Worm (Caenorhabditis elegans) whole organism, midembryonic: ENCODE data around the gene Y43F8B.18.

Experiments used
- T22C8.4 ChIP-seq: fragments of 200-800 bp; sonication (Bioruptor generic); IDR thresholded peaks from 2 replicates; pipeline ENCODE4 v1.3.6; 2022; ENCODE audit warnings: missing genetic modification characterization, missing compliant biosample characterization
- cog-1 ChIP-seq: sonication (generic microtip); optimal IDR thresholded peaks from 2 replicates; lab custom pipeline; 2016; ENCODE audit warnings: missing genetic modification characterization, missing compliant biosample characterization
- flt-1 ChIP-seq: fragments of 200-800 bp; sonication (Bioruptor generic); IDR thresholded peaks from 2 replicates; pipeline ENCODE4 v1.3.6; 2022; ENCODE audit warnings: missing genetic modification characterization, missing compliant biosample characterization
- klf-2 ChIP-seq: fragments of 200-800 bp; sonication (Bioruptor generic); conservative IDR thresholded peaks from 2 replicates; pipeline ENCODE4 v1.3.6; 2022; ENCODE audit warnings: missing genetic modification reagents, missing genetic modification characterization, missing compliant biosample characterization
- med-1 ChIP-seq: sonication (generic microtip); optimal IDR thresholded peaks from 2 replicates; lab custom pipeline; 2017; ENCODE audit warnings: missing genetic modification characterization, mild to moderate bottlenecking, missing compliant biosample characterization, antibody characterized with exemption, missing genetic modification reagents; ENCODE audit not compliant: insufficient read depth
- ref-1 ChIP-seq: fragments of 200-800 bp; sonication (Bioruptor generic); conservative IDR thresholded peaks from 2 replicates; pipeline ENCODE4 v1.3.6; 2022; ENCODE audit warnings: missing genetic modification reagents, missing genetic modification characterization, missing compliant biosample characterization
- tab-1 ChIP-seq: fragments of 200-800 bp; sonication (Bioruptor generic); IDR thresholded peaks from 2 replicates; pipeline ENCODE4 v1.3.6; 2022; ENCODE audit warnings: missing genetic modification characterization, missing compliant biosample characterization
- ztf-23 ChIP-seq: fragments of 200-800 bp; sonication (Bioruptor generic); IDR thresholded peaks from 2 replicates; pipeline ENCODE4 v1.3.6; 2022; ENCODE audit warnings: missing genetic modification reagents, missing genetic modification characterization, missing compliant biosample characterization
- ztf-29 ChIP-seq: fragments of 200-800 bp; sonication (Bioruptor generic); IDR thresholded peaks from 2 replicates; pipeline ENCODE4 v1.3.6; 2022; ENCODE audit warnings: missing genetic modification reagents, missing genetic modification characterization, missing compliant biosample characterization

Gene Y43F8B.18

DNA sequence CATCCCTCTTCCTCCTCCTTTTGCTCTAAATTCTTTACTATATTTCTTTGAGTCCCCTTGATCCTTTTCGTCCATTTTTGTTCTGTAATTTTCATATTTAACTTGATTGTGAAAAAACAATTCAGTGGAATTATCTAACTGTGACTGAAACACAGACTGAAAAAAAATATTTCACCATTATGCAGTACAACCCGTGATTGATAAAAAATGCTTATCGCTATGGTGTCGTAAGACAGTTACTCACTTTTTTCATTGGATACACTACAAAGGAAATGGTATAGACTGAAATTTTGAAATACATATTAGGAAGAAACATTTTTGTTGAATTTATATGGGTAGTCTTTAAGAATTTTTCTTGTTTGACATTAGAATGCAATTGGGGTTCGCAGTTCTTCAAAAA, 18.2 kb upstream of the Y43F8B.18 start, which contains the start of gene Y43F8B.23:
Gene Y43F8B.23, minus strand, starts transcription at position 75 of the 400 bp plus-strand sequence.
- TF ChIP-seq ztf-23 (GFP tag; lab: Robert Waterston, UW) (no peak), cog-1 (tag; lab: Kevin White, UChicago) (no peak), flt-1 (GFP tag; lab: Robert Waterston, UW) (no peak), ref-1 (GFP tag; lab: Robert Waterston, UW) (no peak), T22C8.4 (GFP tag; lab: Robert Waterston, UW) (no peak)

DNA sequence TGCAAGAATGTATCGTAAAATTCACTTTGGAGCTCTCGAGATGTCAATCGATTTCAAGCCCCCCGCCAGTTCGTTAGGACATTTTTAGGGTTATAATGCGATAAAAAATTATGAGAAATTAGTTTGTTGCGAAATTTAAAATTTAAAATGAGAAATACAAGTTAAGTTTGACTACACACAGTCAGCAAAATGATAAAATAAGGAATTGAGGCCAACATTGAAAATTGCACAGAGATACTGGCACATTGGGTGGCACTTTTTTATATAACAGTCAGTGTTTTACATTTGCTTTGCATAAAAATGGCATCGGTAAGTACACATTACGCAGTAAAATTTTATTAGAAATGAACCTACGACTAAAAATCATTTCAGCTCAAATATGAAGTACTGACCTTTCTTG, 17.7 kb upstream of the Y43F8B.18 start, which contains the start of gene Y43F8B.12:
Gene Y43F8B.12, plus strand, starts transcription at position 301 of the 400 bp plus-strand sequence.
- TF ChIP-seq T22C8.4 (GFP tag; lab: Robert Waterston, UW) (no peak), ztf-23 (GFP tag; lab: Robert Waterston, UW) (no peak), flt-1 (GFP tag; lab: Robert Waterston, UW) (no peak), tab-1 (no peak), ref-1 (GFP tag; lab: Robert Waterston, UW) (no peak), cog-1 (tag; lab: Kevin White, UChicago) (no peak), klf-2 (GFP tag; lab: Robert Waterston, UW) (no peak), ztf-29 (GFP tag; lab: Robert Waterston, UW) (no peak), med-1 (GFP tag; lab: Kevin White, UChicago) (no peak)

DNA sequence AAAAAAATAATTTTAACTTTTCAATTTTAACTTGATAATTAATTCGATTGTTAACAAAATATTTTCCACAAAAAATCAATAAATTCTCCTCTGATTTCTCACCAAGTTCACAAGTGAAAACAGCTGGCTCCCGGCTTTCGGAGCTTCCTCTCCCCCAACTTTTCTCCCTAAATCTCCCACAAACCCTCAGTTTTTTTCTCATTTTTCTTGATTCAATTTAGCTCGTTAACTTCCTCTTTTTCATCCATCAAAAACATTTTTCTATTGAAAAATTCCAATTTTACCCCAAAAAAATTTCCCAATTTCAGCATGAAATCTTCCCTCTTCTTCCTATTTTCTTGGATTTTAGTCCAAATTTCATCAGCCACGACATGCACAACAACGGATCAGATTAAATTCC, 15.4 kb upstream of the Y43F8B.18 start, which contains the start of gene Y43F8B.11:
Gene Y43F8B.11, plus strand, starts transcription at position 301 of the 400 bp plus-strand sequence.
- TF ChIP-seq tab-1 (no peak), ref-1 (GFP tag; lab: Robert Waterston, UW) (no peak), T22C8.4 (GFP tag; lab: Robert Waterston, UW) (no peak), med-1 (GFP tag; lab: Kevin White, UChicago) (no peak), cog-1 (tag; lab: Kevin White, UChicago) (no peak), ztf-29 (GFP tag; lab: Robert Waterston, UW) (no peak), ztf-23 (GFP tag; lab: Robert Waterston, UW) (no peak), klf-2 (GFP tag; lab: Robert Waterston, UW) (no peak), flt-1 (GFP tag; lab: Robert Waterston, UW) (no peak)

DNA sequence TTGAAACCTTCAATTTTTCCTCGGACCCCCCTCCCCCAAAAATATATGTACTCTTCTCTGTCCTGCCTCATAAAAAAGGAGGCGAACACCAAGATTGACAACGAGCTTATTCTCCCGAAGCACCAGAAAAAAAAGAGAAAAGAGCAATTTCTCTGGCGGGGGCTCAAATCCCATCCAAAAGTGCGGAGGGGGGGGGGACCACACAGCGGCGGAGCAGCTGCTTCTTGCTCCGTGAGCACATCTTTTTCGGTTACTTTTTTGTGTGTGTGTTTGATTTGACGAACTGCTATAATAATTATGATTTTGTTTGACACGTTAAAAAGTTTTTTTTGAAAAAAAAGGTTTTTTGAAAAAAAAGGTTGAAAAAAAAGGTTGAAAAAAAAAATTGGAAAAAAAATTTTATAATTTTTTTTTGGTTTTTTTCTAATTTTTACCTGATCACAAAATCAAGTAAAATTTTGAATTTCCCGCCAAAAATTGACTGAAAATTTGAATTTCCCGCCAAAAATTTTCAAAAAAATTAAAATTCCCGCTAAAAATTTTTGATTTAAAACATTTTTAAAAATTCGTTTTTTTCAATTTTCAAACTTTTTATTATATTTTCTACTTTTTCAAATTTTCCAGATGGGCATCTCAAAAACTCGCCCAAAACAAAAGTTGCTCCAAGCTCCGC, 11.8 kb upstream of the Y43F8B.18 start, which contains the start of gene Y43F8B.10:
Gene Y43F8B.10, plus strand, starts transcription at position 623 of the 673 bp plus-strand sequence.
- TF ChIP-seq ztf-29 (GFP tag; lab: Robert Waterston, UW) (no peak), med-1 (GFP tag; lab: Kevin White, UChicago) (no peak), ztf-23 (GFP tag; lab: Robert Waterston, UW) (no peak), T22C8.4 (GFP tag; lab: Robert Waterston, UW) (no peak), klf-2 (GFP tag; lab: Robert Waterston, UW) (no peak), cog-1 (tag; lab: Kevin White, UChicago) (no peak), tab-1 (no peak), flt-1 (GFP tag; lab: Robert Waterston, UW) (no peak), ref-1 (GFP tag; lab: Robert Waterston, UW) (no peak)

DNA sequence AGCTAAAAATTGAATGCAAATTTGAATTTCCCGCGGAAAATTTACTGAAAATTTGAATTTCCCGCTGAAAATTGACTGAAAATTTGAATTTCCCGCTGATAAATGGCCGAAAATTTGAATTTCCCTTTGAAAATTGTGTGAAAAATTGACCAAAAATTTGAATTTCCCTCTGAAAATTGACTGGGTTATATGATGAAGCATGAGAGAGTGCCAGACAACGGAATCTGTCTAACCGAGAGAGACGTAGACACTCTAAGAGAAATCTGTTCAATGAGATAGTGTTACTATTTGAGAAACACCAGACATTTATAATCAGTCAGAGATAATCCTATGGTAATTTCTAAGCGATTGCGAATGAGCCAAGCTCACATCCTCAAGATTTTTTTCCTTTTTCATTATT, 8.5 kb upstream of the Y43F8B.18 start:
- no peak for TF ChIP-seq ref-1 (GFP tag; lab: Robert Waterston, UW)
- no peak for TF ChIP-seq ztf-23 (GFP tag; lab: Robert Waterston, UW)
- TF ChIP-seq T22C8.4 (GFP tag; lab: Robert Waterston, UW) = no peak
- no peak for TF ChIP-seq flt-1 (GFP tag; lab: Robert Waterston, UW)
- no peak for TF ChIP-seq ztf-29 (GFP tag; lab: Robert Waterston, UW)
- no peak for TF ChIP-seq tab-1
- no peak for TF ChIP-seq klf-2 (GFP tag; lab: Robert Waterston, UW)
- no peak for TF ChIP-seq med-1 (GFP tag; lab: Kevin White, UChicago)
- TF ChIP-seq cog-1 (tag; lab: Kevin White, UChicago) = no peak

DNA sequence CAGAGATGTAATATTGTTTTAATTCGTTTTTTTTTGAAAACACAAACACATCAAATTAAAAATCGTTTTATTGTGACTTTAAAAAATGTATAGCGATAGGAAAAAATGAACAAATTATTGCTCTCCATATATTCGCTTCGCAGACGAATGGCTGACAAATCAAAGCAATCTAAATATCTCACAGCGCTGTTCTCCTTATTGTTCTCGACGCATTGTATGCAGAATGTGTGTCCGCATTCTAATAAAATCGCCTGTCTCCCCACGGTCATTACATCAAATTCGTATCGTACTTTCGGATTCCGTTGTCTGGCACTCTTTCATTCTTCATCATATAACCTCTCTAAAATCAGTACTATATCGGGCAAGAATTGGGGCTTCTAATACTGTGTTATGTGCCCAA, 7.9 kb upstream of the Y43F8B.18 start, which contains the start of gene Y43F8B.9:
Gene Y43F8B.9, plus strand, starts transcription at position 301 of the 400 bp plus-strand sequence.
- no peak for TF ChIP-seq ztf-23 (GFP tag; lab: Robert Waterston, UW)
- no peak for TF ChIP-seq flt-1 (GFP tag; lab: Robert Waterston, UW)
- no peak for TF ChIP-seq ztf-29 (GFP tag; lab: Robert Waterston, UW)
- no peak for TF ChIP-seq T22C8.4 (GFP tag; lab: Robert Waterston, UW)
- TF ChIP-seq tab-1 = no peak
- TF ChIP-seq cog-1 (tag; lab: Kevin White, UChicago) = no peak
- TF ChIP-seq med-1 (GFP tag; lab: Kevin White, UChicago) = no peak
- TF ChIP-seq ref-1 (GFP tag; lab: Robert Waterston, UW) = no peak
- TF ChIP-seq klf-2 (GFP tag; lab: Robert Waterston, UW) = no peak

DNA sequence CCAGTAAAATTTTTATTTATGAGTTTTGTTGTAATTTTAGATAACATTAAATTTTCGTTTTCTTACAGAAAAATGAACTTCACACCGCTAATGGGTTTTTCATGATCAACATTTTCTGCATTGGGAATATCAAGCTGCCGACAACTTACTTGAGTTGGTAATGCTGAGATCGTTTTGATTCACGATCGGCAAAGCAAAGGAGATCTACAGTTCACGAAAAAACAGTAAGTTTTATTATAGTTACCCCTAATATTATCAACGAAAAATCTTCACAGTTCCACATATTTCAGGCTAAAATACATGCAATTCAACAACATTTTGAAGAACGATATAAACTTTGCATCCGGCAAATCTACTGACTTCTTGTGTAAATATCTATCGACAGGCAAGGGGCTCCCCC, 3.3 kb upstream of the Y43F8B.18 start, which contains the start of gene Y43F8B.22:
Gene Y43F8B.22, plus strand, starts transcription at position 301 of the 400 bp plus-strand sequence.
- TF ChIP-seq klf-2 (GFP tag; lab: Robert Waterston, UW) = no peak
- no peak for TF ChIP-seq flt-1 (GFP tag; lab: Robert Waterston, UW)
- no peak for TF ChIP-seq T22C8.4 (GFP tag; lab: Robert Waterston, UW)
- TF ChIP-seq ztf-23 (GFP tag; lab: Robert Waterston, UW) = no peak
- no peak for TF ChIP-seq cog-1 (tag; lab: Kevin White, UChicago)
- TF ChIP-seq ztf-29 (GFP tag; lab: Robert Waterston, UW) = no peak
- TF ChIP-seq med-1 (GFP tag; lab: Kevin White, UChicago) = no peak

DNA sequence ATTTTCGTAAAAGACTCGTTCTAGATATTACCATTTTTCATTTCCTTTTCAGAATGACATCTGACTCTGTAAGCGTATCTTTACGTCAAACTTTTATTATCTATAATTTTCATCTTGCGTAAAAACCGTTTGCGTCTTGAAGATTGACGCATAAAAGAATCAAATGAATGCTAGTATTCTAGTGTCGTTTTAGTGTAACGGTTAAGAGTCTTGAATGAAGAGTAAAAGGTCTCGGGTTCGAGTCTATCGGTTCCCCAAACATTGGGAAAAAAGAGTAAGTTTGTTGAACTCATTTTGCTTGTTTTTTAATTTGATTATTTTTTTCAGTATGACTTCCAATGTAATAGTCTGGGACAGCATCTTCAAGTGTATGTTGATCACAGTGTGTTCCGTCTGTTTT, 1.3 kb upstream of the Y43F8B.18 start, which contains the start of gene Y43F8B.17:
Gene Y43F8B.17, plus strand, starts transcription at position 215 of the 400 bp plus-strand sequence.
- no peak for TF ChIP-seq klf-2 (GFP tag; lab: Robert Waterston, UW)
- TF ChIP-seq ref-1 (GFP tag; lab: Robert Waterston, UW) = no peak

DNA sequence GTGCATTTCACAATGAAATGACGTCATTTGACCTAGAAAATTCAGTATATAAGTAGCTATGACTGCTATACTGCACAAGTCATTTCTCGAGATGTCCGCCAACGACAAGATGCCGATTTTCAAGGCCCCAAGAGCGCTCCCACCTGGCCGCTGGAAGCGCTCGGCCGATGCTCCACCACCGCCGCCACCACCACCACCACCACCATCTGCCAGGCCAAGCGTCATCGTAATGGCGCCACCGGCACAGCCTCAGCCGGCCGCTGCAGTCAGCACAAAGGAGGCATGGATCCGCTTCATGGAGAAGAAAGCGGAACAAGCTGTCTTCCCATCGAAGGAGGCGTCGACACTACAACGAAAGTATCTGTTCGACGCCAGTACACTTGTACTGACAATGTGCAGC, 529 bp upstream of the Y43F8B.18 start, which contains the start of gene Y43F8B.28:
Gene Y43F8B.28, plus strand, starts transcription at position 59 of the 400 bp plus-strand sequence.
- no peak for TF ChIP-seq med-1 (GFP tag; lab: Kevin White, UChicago)
- no peak for TF ChIP-seq ref-1 (GFP tag; lab: Robert Waterston, UW)
- TF ChIP-seq tab-1 = no peak
- TF ChIP-seq ztf-23 (GFP tag; lab: Robert Waterston, UW) = no peak
- TF ChIP-seq ztf-29 (GFP tag; lab: Robert Waterston, UW) = no peak
- TF ChIP-seq flt-1 (GFP tag; lab: Robert Waterston, UW) = no peak
- no peak for TF ChIP-seq klf-2 (GFP tag; lab: Robert Waterston, UW)
